Fruit fly (Drosophila melanogaster) whole organism, prepupa: ENCODE results near the gene nAChRbeta2.
A peak's percentile ranks its signal among the peaks of the same experiment; 100 is the strongest.

Experiments
- Blimp-1 ChIP-seq: fragments of 200-800 bp; sonication (Bioruptor generic); optimal IDR thresholded peaks from 3 replicates; lab custom pipeline; 2017; ENCODE audit warnings: missing biosample characterization, missing genetic modification characterization, mild to moderate bottlenecking, moderate library complexity, missing genetic modification reagents
- CG10631 ChIP-seq: fragments of 200-800 bp; sonication (Bioruptor generic); optimal IDR thresholded peaks from 2 replicates; lab custom pipeline; 2016; ENCODE audit warnings: missing biosample characterization, missing genetic modification characterization
- CG10669 ChIP-seq: fragments of 200-800 bp; sonication (Bioruptor generic); optimal IDR thresholded peaks from 3 replicates; lab custom pipeline; 2018; ENCODE audit warnings: missing biosample characterization, mild to moderate bottlenecking, missing genetic modification characterization, moderate library complexity
- CG11294 ChIP-seq: fragments of 200-800 bp; sonication (Bioruptor generic); IDR thresholded peaks from 2 replicates; pipeline ENCODE4 v1.3.6; 2022; ENCODE audit warnings: missing biosample characterization, missing genetic modification characterization
- CG11762 ChIP-seq: fragments of 200-800 bp; sonication (Bioruptor generic); optimal IDR thresholded peaks from 3 replicates; lab custom pipeline; 2016; ENCODE audit warnings: missing biosample characterization, missing genetic modification characterization; ENCODE audit not compliant: insufficient read depth
- CG11902 ChIP-seq: fragments of 200-800 bp; sonication (Bioruptor generic); optimal IDR thresholded peaks from 3 replicates; lab custom pipeline; 2016; ENCODE audit warnings: missing biosample characterization, missing genetic modification characterization
- CG15336 ChIP-seq: fragments of 200-800 bp; sonication (Bioruptor generic); IDR thresholded peaks from 2 replicates; pipeline ENCODE4 v1.3.6; 2022; ENCODE audit warnings: missing biosample characterization, missing genetic modification characterization
- CG1621 ChIP-seq: fragments of 200-800 bp; sonication (Bioruptor generic); optimal IDR thresholded peaks from 3 replicates; lab custom pipeline; 2018; ENCODE audit warnings: missing biosample characterization, mild to moderate bottlenecking, missing genetic modification characterization
- CG16779 ChIP-seq: fragments of 200-800 bp; sonication (Bioruptor generic); optimal IDR thresholded peaks from 3 replicates; lab custom pipeline; 2017; ENCODE audit warnings: missing biosample characterization, mild to moderate bottlenecking, missing genetic modification characterization
- CG3032 ChIP-seq: fragments of 200-800 bp; optimal IDR thresholded peaks from 2 replicates; lab custom pipeline; 2019; ENCODE audit warnings: missing biosample characterization, mild to moderate bottlenecking, missing genetic modification characterization, moderate library complexity
- CG32006 ChIP-seq: fragments of 200-800 bp; sonication (Bioruptor generic); optimal IDR thresholded peaks from 3 replicates; lab custom pipeline; 2017; ENCODE audit warnings: missing biosample characterization, mild to moderate bottlenecking, missing genetic modification characterization
- CG34406 ChIP-seq: fragments of 200-800 bp; sonication (Bioruptor generic); optimal IDR thresholded peaks from 3 replicates; lab custom pipeline; 2016; ENCODE audit warnings: missing biosample characterization, missing genetic modification characterization
- CG3919 ChIP-seq: fragments of 200-800 bp; sonication (Bioruptor generic); optimal IDR thresholded peaks from 3 replicates; lab custom pipeline; 2016; ENCODE audit warnings: missing biosample characterization, missing genetic modification characterization
- CG4318 ChIP-seq: fragments of 200-800 bp; sonication (Bioruptor generic); optimal IDR thresholded peaks from 3 replicates; lab custom pipeline; 2017; ENCODE audit warnings: missing biosample characterization, mild to moderate bottlenecking, missing genetic modification characterization
- CG6276 ChIP-seq: fragments of 200-800 bp; sonication (Bioruptor generic); optimal IDR thresholded peaks from 2 replicates; lab custom pipeline; 2017; ENCODE audit warnings: missing biosample characterization, mild to moderate bottlenecking, missing genetic modification characterization
- CG6792 ChIP-seq: fragments of 200-800 bp; sonication (Bioruptor generic); optimal IDR thresholded peaks from 3 replicates; lab custom pipeline; 2016; ENCODE audit warnings: missing biosample characterization, missing genetic modification characterization
- CG6808 ChIP-seq: fragments of 200-800 bp; sonication (Bioruptor generic); optimal IDR thresholded peaks from 3 replicates; lab custom pipeline; 2017; ENCODE audit warnings: missing biosample characterization, missing genetic modification characterization, mild to moderate bottlenecking, moderate library complexity, missing genetic modification reagents
- CG6854 ChIP-seq: fragments of 200-800 bp; sonication (Bioruptor generic); optimal IDR thresholded peaks from 2 replicates; lab custom pipeline; 2017; ENCODE audit warnings: missing biosample characterization, mild to moderate bottlenecking, missing genetic modification characterization
- CG7368 ChIP-seq: fragments of 200-800 bp; sonication (Bioruptor generic); optimal IDR thresholded peaks from 3 replicates; lab custom pipeline; 2016; ENCODE audit warnings: missing biosample characterization, missing genetic modification characterization
- CG8119 ChIP-seq: fragments of 200-800 bp; sonication (Bioruptor generic); IDR thresholded peaks from 3 replicates; pipeline ENCODE4 v1.3.6; 2022; ENCODE audit warnings: missing biosample characterization, missing genetic modification characterization
- CG8319 ChIP-seq: fragments of 200-800 bp; sonication (Bioruptor generic); optimal IDR thresholded peaks from 3 replicates; lab custom pipeline; 2016; ENCODE audit warnings: missing biosample characterization, missing genetic modification characterization
- CG9139 ChIP-seq: fragments of 200-800 bp; sonication (Bioruptor generic); optimal IDR thresholded peaks from 3 replicates; lab custom pipeline; 2017; ENCODE audit warnings: missing biosample characterization, mild to moderate bottlenecking, missing genetic modification characterization
- Eip75B ChIP-seq: fragments of 200-800 bp; sonication (Bioruptor generic); optimal IDR thresholded peaks from 3 replicates; lab custom pipeline; 2016; ENCODE audit warnings: missing biosample characterization, missing genetic modification characterization
- Eip78C ChIP-seq: fragments of 200-800 bp; sonication (Bioruptor generic); peaks from one replicate; lab custom pipeline; 2016; ENCODE audit warnings: missing biosample characterization, missing genetic modification characterization
- Eip93F ChIP-seq: fragments of 200-800 bp; sonication (Bioruptor generic); optimal IDR thresholded peaks from 2 replicates; lab custom pipeline; 2016; ENCODE audit warnings: missing biosample characterization, mild to moderate bottlenecking, missing genetic modification characterization
- Ets96B ChIP-seq: fragments of 200-800 bp; optimal IDR thresholded peaks from 2 replicates; lab custom pipeline; 2019; ENCODE audit warnings: missing biosample characterization, mild to moderate bottlenecking, missing genetic modification characterization, moderate library complexity
- Gug ChIP-seq: fragments of 200-800 bp; sonication (Bioruptor generic); IDR thresholded peaks from 2 replicates; pipeline ENCODE4 v1.3.6; 2022; ENCODE audit warnings: missing biosample characterization, missing genetic modification characterization
- Hr38 ChIP-seq: sonication (Bioruptor generic); optimal IDR thresholded peaks from 2 replicates; lab custom pipeline; 2016; ENCODE audit warnings: missing biosample characterization, missing genetic modification characterization
- Lpt ChIP-seq: fragments of 200-800 bp; sonication (Bioruptor generic); optimal IDR thresholded peaks from 3 replicates; lab custom pipeline; 2016; ENCODE audit warnings: missing biosample characterization, missing genetic modification characterization
- OdsH ChIP-seq: fragments of 200-800 bp; sonication (Bioruptor generic); optimal IDR thresholded peaks from 3 replicates; lab custom pipeline; 2016; ENCODE audit warnings: missing biosample characterization, missing genetic modification characterization
- Smox ChIP-seq: fragments of 200-800 bp; sonication (Bioruptor generic); optimal IDR thresholded peaks from 3 replicates; lab custom pipeline; 2016; ENCODE audit warnings: missing biosample characterization, missing genetic modification characterization
- Sox14 ChIP-seq: fragments of 200-800 bp; sonication (Bioruptor generic); optimal IDR thresholded peaks from 3 replicates; lab custom pipeline; 2016; ENCODE audit warnings: missing biosample characterization, missing genetic modification characterization
- Sox15 ChIP-seq: fragments of 200-800 bp; sonication (Bioruptor generic); optimal IDR thresholded peaks from 3 replicates; lab custom pipeline; 2016; ENCODE audit warnings: missing biosample characterization, missing genetic modification characterization
- acj6 ChIP-seq: fragments of 200-800 bp; sonication (Bioruptor generic); optimal IDR thresholded peaks from 3 replicates; lab custom pipeline; 2016; ENCODE audit warnings: missing biosample characterization, missing genetic modification characterization
- cyc ChIP-seq: fragments of 200-800 bp; sonication (Bioruptor generic); optimal IDR thresholded peaks from 3 replicates; lab custom pipeline; 2016; ENCODE audit warnings: missing biosample characterization, missing genetic modification characterization
- eg ChIP-seq: fragments of 200-800 bp; sonication (Bioruptor generic); IDR thresholded peaks from 3 replicates; pipeline ENCODE4 v1.3.6; 2022; ENCODE audit warnings: missing biosample characterization, missing genetic modification characterization
- esn ChIP-seq: fragments of 200-800 bp; sonication (Bioruptor generic); optimal IDR thresholded peaks from 2 replicates; lab custom pipeline; 2016; ENCODE audit warnings: missing biosample characterization, mild to moderate bottlenecking, missing genetic modification characterization, moderate library complexity
- fd59A ChIP-seq: fragments of 200-800 bp; sonication (Bioruptor generic); optimal IDR thresholded peaks from 2 replicates; lab custom pipeline; 2017; ENCODE audit warnings: missing biosample characterization, mild to moderate bottlenecking, missing genetic modification characterization, missing genetic modification reagents
- fd85E ChIP-seq: fragments of 200-800 bp; sonication (Bioruptor generic); optimal IDR thresholded peaks from 3 replicates; lab custom pipeline; 2016; ENCODE audit warnings: missing biosample characterization, missing genetic modification characterization
- fkh ChIP-seq: fragments of 200-800 bp; sonication (Bioruptor generic); optimal IDR thresholded peaks from 3 replicates; lab custom pipeline; 2017; ENCODE audit warnings: missing biosample characterization, mild to moderate bottlenecking, missing genetic modification characterization, moderate library complexity
- lz ChIP-seq: fragments of 200-800 bp; sonication (Bioruptor generic); optimal IDR thresholded peaks from 3 replicates; lab custom pipeline; 2016; ENCODE audit warnings: missing biosample characterization, missing genetic modification characterization
- pdm3 ChIP-seq: fragments of 200-800 bp; sonication (Bioruptor generic); optimal IDR thresholded peaks from 3 replicates; lab custom pipeline; 2016; ENCODE audit warnings: missing biosample characterization, missing genetic modification characterization
- ss ChIP-seq, 2 experiments: fragments of 200-800 bp; sonication (Bioruptor generic); optimal IDR thresholded peaks; 2 replicates in 1 of 2; 3 replicates in 1 of 2; lab custom pipeline; 2017 to 2018; ENCODE audit warnings: mild to moderate bottlenecking in 2 of 2, missing biosample characterization in 2 of 2, missing genetic modification characterization in 2 of 2, moderate library complexity in 1 of 2
- svp ChIP-seq: fragments of 200-800 bp; sonication (Bioruptor generic); peaks from one replicate; lab custom pipeline; 2016; ENCODE audit warnings: missing biosample characterization, missing genetic modification characterization
- vri ChIP-seq: fragments of 200-800 bp; sonication (Bioruptor generic); optimal IDR thresholded peaks from 3 replicates; lab custom pipeline; 2016; ENCODE audit warnings: missing biosample characterization, mild to moderate bottlenecking, missing genetic modification characterization

Gene nAChRbeta2

dm6 chr3R:24555150-24555549 is 40.2 kb upstream of the nAChRbeta2 start:
- TF ChIP-seq CG34406 (GFP tag; lab: Kevin White, UChicago) (no peak), Smox (GFP tag; lab: Kevin White, UChicago) (no peak), CG8319 (GFP tag; lab: Kevin White, UChicago) (no peak), fkh (GFP tag; lab: Kevin White, UChicago) (no peak), Gug (no peak), CG9139 (GFP tag; lab: Kevin White, UChicago) (no peak), CG15336 (GFP tag; lab: Robert Waterston, UW) (no peak), pdm3 (GFP tag; lab: Kevin White, UChicago) (no peak), Ets96B (tag; lab: Kevin White, UChicago) (no peak), CG11902 (no peak), fd59A (GFP tag; lab: Kevin White, UChicago) (no peak), CG10631 (GFP tag; lab: Kevin White, UChicago) (no peak), fd85E (no peak), Sox15 (GFP tag; lab: Kevin White, UChicago) (no peak), eg (GFP tag; lab: Robert Waterston, UW) (no peak), Lpt (GFP tag; lab: Kevin White, UChicago) (no peak), CG6854 (GFP tag; lab: Kevin White, UChicago) (no peak), CG10669 (no peak), CG3919 (GFP tag; lab: Kevin White, UChicago) (no peak)

- no peak for TF ChIP-seq Lpt (GFP tag; lab: Kevin White, UChicago)
- peak; percentile 63 for TF ChIP-seq fkh (GFP tag; lab: Kevin White, UChicago)
- TF ChIP-seq eg (GFP tag; lab: Robert Waterston, UW), result no peak
- TF ChIP-seq Eip78C (GFP tag; lab: Kevin White, UChicago), result peak; percentile 16
- TF ChIP-seq, all 60 proteins: peak for 2
Observed at dm6 chr3R:24550802-24551391, 36.0 kb upstream of the nAChRbeta2 start.

DNA sequence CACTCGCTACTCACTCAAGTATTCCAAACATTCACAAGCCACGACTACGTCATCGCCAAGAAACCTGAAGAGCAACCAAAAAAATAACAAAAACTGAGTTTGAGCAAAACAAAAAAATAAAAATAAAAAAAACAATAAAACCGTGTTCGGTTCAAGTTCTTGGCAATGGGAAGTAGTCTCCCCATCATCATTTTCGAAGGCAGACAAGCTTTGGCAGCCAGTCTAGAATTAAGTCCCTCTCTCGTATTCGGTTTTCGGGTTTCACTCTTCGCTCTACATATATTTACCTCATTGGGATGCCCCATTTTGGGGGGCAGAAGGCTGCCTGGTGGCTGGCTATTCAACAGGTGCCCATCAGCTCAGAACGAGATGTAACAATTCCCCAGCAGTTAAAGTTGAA is 34.9 kb upstream of the nAChRbeta2 start:
- TF ChIP-seq CG10669, result peak; percentile 76
- peak; percentile 33 for TF ChIP-seq CG7368 (GFP tag; lab: Kevin White, UChicago)
- TF ChIP-seq Blimp-1 (GFP tag; lab: Kevin White, UChicago), result no peak
- peak; percentile 19 for TF ChIP-seq CG3919 (GFP tag; lab: Kevin White, UChicago)
- peak; percentile 17 for TF ChIP-seq OdsH (GFP tag; lab: Kevin White, UChicago)
- TF ChIP-seq svp (GFP tag; lab: Kevin White, UChicago), result no peak
- peak; percentile 9 for TF ChIP-seq Eip75B (GFP tag; lab: Kevin White, UChicago)
- TF ChIP-seq fkh (GFP tag; lab: Kevin White, UChicago), result no peak
- TF ChIP-seq Sox14 (GFP tag; lab: Kevin White, UChicago), result no peak
- TF ChIP-seq acj6, result no peak
- TF ChIP-seq CG6792, result no peak
- TF ChIP-seq eg (GFP tag; lab: Robert Waterston, UW), result no peak; the same call in 2 of the 3 replicates
- TF ChIP-seq Eip93F (GFP tag; lab: Kevin White, UChicago), result no peak
- no peak for TF ChIP-seq CG11902
- TF ChIP-seq CG34406 (GFP tag; lab: Kevin White, UChicago), result peak; percentile 18
- no peak for TF ChIP-seq Lpt (GFP tag; lab: Kevin White, UChicago)
- no peak for TF ChIP-seq esn
- TF ChIP-seq lz, result no peak
- TF ChIP-seq vri (GFP tag; lab: Kevin White, UChicago), result peak; percentile 29
- peak; percentile 92 for TF ChIP-seq CG6808
- TF ChIP-seq ss (GFP tag; optimal IDR thresholded peaks at IDR 0.05; lab: Kevin White, UChicago), result peak; percentile 97 to 99
- no peak for TF ChIP-seq CG8119 (GFP tag; lab: Robert Waterston, UW)
- no peak for TF ChIP-seq Sox15 (GFP tag; lab: Kevin White, UChicago)
- no peak for TF ChIP-seq CG6276 (GFP tag; lab: Kevin White, UChicago)
- TF ChIP-seq CG11762 (GFP tag; lab: Kevin White, UChicago), result no peak
- no peak for TF ChIP-seq CG11294 (GFP tag; lab: Robert Waterston, UW)
- peak; percentile 77 for TF ChIP-seq CG1621 (tag; lab: Kevin White, UChicago)
- peak; percentile 16; the same call in 1 of the 2 replicates for TF ChIP-seq CG15336 (GFP tag; lab: Robert Waterston, UW)
- TF ChIP-seq Hr38 (GFP tag; lab: Kevin White, UChicago), result no peak
- TF ChIP-seq CG16779, result no peak
- TF ChIP-seq CG3032 (tag; lab: Kevin White, UChicago), result peak; percentile 61
- no peak for TF ChIP-seq CG10631 (GFP tag; lab: Kevin White, UChicago)
- TF ChIP-seq cyc (GFP tag; lab: Kevin White, UChicago), result no peak
- no peak for TF ChIP-seq fd59A (GFP tag; lab: Kevin White, UChicago)
- no peak for TF ChIP-seq CG32006
- TF ChIP-seq CG8319 (GFP tag; lab: Kevin White, UChicago), result no peak
- TF ChIP-seq CG4318 (GFP tag; lab: Kevin White, UChicago), result no peak
